Worm (Caenorhabditis elegans): ENCODE measurements around the gene F08C6.18.
A peak's percentile ranks its signal among the peaks of the same experiment; 100 is the strongest.

Gene F08C6.18

ce11 chrX:7586588-7586987 is 13.2 kb upstream of the F08C6.18 start (continued):
- TF ChIP-seq nhr-11 (tag; optimal IDR thresholded peaks at IDR 0.05) (no peak), nhr-76 (tag; optimal IDR thresholded peaks at IDR 0.05) (no peak), swsn-7 (tag; optimal IDR thresholded peaks at IDR 0.05) (no peak), snu-23 (GFP tag; optimal IDR thresholded peaks at IDR 0.05) (peak; percentile 23), C16A3.4 (tag; optimal IDR thresholded peaks at IDR 0.05) (no peak), sox-4 (tag; optimal IDR thresholded peaks at IDR 0.05) (no peak), nhr-85 (tag) (peak; percentile 88), pag-3 (tag; optimal IDR thresholded peaks at IDR 0.05; ENCODE audit: borderline replicate concordance, insufficient read depth) (no peak), zip-4 (GFP tag; optimal IDR thresholded peaks at IDR 0.05) (no peak), unc-98 (GFP tag; IDR thresholded peaks at IDR 0.05) (no peak), egl-27 (tag; optimal IDR thresholded peaks at IDR 0.05) (no peak), elt-3 (tag; optimal IDR thresholded peaks at IDR 0.05) (peak in 1 of 6 experiments; percentile 12), tbx-2 (tag; optimal IDR thresholded peaks at IDR 0.05) (no peak), mep-1 (tag; optimal IDR thresholded peaks at IDR 0.05) (peak; percentile 39), lin-35 (GFP tag; optimal IDR thresholded peaks at IDR 0.05) (no peak), hlh-17 (GFP tag; optimal IDR thresholded peaks at IDR 0.05; ENCODE audit: borderline replicate concordance) (no peak), lir-3 (tag; optimal IDR thresholded peaks at IDR 0.05; ENCODE audit: poor library complexity) (no peak), skn-1 (tag; optimal IDR thresholded peaks at IDR 0.05) (peak; percentile 2), dsc-1 (tag; optimal IDR thresholded peaks at IDR 0.05) (no peak), aha-1 (tag; optimal IDR thresholded peaks at IDR 0.05) (no peak), mab-9 (GFP tag; IDR thresholded peaks at IDR 0.05) (no peak), unc-86 (tag; optimal IDR thresholded peaks at IDR 0.05) (no peak), unc-62 (GFP tag; optimal IDR thresholded peaks at IDR 0.05) (no peak), nhr-90 (tag; optimal IDR thresholded peaks at IDR 0.05; ENCODE audit: poor library complexity) (peak; percentile 6), fos-1 (tag; optimal IDR thresholded peaks at IDR 0.05) (no peak), efl-1 (optimal IDR thresholded peaks at IDR 0.05) (no peak), efl-1 (GFP tag; optimal IDR thresholded peaks at IDR 0.05 in 1 of 2) (no peak), isw-1 (GFP tag; IDR thresholded peaks at IDR 0.05) (no peak), egl-13 (tag; optimal IDR thresholded peaks at IDR 0.05) (no peak), irx-1 (tag; optimal IDR thresholded peaks at IDR 0.05) (no peak), aly-2 (tag; optimal IDR thresholded peaks at IDR 0.05) (no peak), ces-1 (GFP tag; optimal IDR thresholded peaks at IDR 0.05) (no peak), nhr-237 (tag; optimal IDR thresholded peaks at IDR 0.05) (no peak), hpl-2 (GFP tag; optimal IDR thresholded peaks at IDR 0.05) (no peak), vab-15 (tag; optimal IDR thresholded peaks at IDR 0.05) (no peak), unc-130 (tag; optimal IDR thresholded peaks at IDR 0.05) (no peak), lin-14 (GFP tag; optimal IDR thresholded peaks at IDR 0.05) (peak; percentile 65), fkh-10 (GFP tag; optimal IDR thresholded peaks at IDR 0.05) (no peak), hlh-4 (tag; optimal IDR thresholded peaks at IDR 0.05) (no peak), nhr-28 (tag; optimal IDR thresholded peaks at IDR 0.05) (no peak)

ce11 chrX:7585610-7586259 is 12.3 kb upstream of the F08C6.18 start, which contains the start of gene adt-2:
Gene adt-2, plus strand, starts transcription at chrX:7586209.
- TF ChIP-seq efl-3 (GFP tag; optimal IDR thresholded peaks at IDR 0.05) (no peak), aha-1 (tag; optimal IDR thresholded peaks at IDR 0.05) (no peak), nhr-90 (tag; optimal IDR thresholded peaks at IDR 0.05; ENCODE audit: poor library complexity) (peak; percentile 32), lin-35 (GFP tag; optimal IDR thresholded peaks at IDR 0.05) (peak in 1 of 2 experiments; percentile 51), nhr-71 (tag; optimal IDR thresholded peaks at IDR 0.05) (peak; percentile 31), mdl-1 (tag; optimal IDR thresholded peaks at IDR 0.05) (peak in 1 of 2 experiments; percentile 29), swsn-7 (tag; optimal IDR thresholded peaks at IDR 0.05) (no peak), nhr-11 (tag; optimal IDR thresholded peaks at IDR 0.05) (no peak), nhr-19 (GFP tag; conservative IDR thresholded peaks at IDR 0.05) (no peak), sox-4 (tag; optimal IDR thresholded peaks at IDR 0.05) (no peak), fkh-8 (tag; optimal IDR thresholded peaks at IDR 0.05) (no peak), elt-3 (tag; optimal IDR thresholded peaks at IDR 0.05) (peak in 5 of 6 experiments; percentile 6 to 74 (median 54)), lin-14 (GFP tag; optimal IDR thresholded peaks at IDR 0.05) (peak; percentile 54), lin-39 (tag; optimal IDR thresholded peaks at IDR 0.05) (no peak), pqm-1 (tag; optimal IDR thresholded peaks at IDR 0.05) (no peak), ztf-11 (tag; optimal IDR thresholded peaks at IDR 0.05) (no peak), snu-23 (GFP tag; optimal IDR thresholded peaks at IDR 0.05) (peak; percentile 69), isw-1 (GFP tag; IDR thresholded peaks at IDR 0.05) (no peak), nhr-20 (tag; optimal IDR thresholded peaks at IDR 0.05) (peak; percentile 43), tbx-2 (tag; optimal IDR thresholded peaks at IDR 0.05) (peak; percentile 19), ceh-90 (tag; optimal IDR thresholded peaks at IDR 0.05) (no peak), efl-1 (optimal IDR thresholded peaks at IDR 0.05) (no peak), efl-1 (GFP tag; optimal IDR thresholded peaks at IDR 0.05 in 1 of 2) (peak in 1 of 2 experiments; percentile 42), mep-1 (tag; optimal IDR thresholded peaks at IDR 0.05) (peak; percentile 52), blmp-1 (tag; optimal IDR thresholded peaks at IDR 0.05) (peak; percentile 92)
